Fruit fly (Drosophila melanogaster): ENCODE measurements around the gene HGTX.

HGTX gene

DNA sequence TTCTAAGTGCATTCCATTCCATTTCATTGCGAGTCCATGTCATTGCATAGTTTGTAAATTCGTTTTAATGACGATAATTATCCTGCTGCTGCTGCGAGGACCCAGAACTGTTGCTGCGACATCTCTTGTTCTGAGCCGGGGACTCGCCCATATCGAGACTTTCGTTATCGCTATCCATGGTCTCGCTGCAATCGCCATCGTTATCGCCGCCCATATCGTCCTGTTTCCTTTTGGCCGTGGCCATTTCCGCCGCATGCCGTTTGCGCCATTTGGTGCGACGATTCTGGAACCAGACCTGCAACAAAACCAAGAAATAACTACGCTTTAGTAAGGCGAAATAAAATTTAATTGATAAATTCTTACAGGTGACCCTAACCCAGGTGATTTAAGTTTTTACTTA lies 15.5 kb downstream of the HGTX start:
- TF ChIP-seq CG15479 (GFP tag; optimal IDR thresholded peaks at IDR 0.05), result peak; percentile 67
- TF ChIP-seq CG1647 (GFP tag; optimal IDR thresholded peaks at IDR 0.05), result no peak
- peak; percentile 74 for TF ChIP-seq Ets65A (GFP tag)
- no peak for TF ChIP-seq D19B (GFP tag; optimal IDR thresholded peaks at IDR 0.05)
- no peak for TF ChIP-seq YL-1 (GFP tag; optimal IDR thresholded peaks at IDR 0.05)
- TF ChIP-seq Opbp (GFP tag; IDR thresholded peaks at IDR 0.05; ENCODE audit: partially characterized antibody), result 0 out of 3 replicates have a peak, but pooled peaks have one; percentile 10

dm6 chr3L:14582736-14583135 lies 16.6 kb downstream of the HGTX start:
- TF ChIP-seq Ets65A (GFP tag) (peak; percentile 85), E2f1 (GFP tag; IDR thresholded peaks at IDR 0.05) (no peak), lbe (GFP tag; optimal IDR thresholded peaks at IDR 0.05) (no peak), tll (GFP tag; optimal IDR thresholded peaks at IDR 0.05) (peak in 1 of 2 experiments; percentile 96)

dm6 chr3L:14580294-14580693 lies 19.0 kb downstream of the HGTX start:
- peak; percentile 92 for TF ChIP-seq ewg (GFP tag; optimal IDR thresholded peaks at IDR 0.05)
- no peak for TF ChIP-seq CG9817 (tag; optimal IDR thresholded peaks at IDR 0.05)
- TF ChIP-seq Nf-YB (GFP tag; optimal IDR thresholded peaks at IDR 0.05), result peak; percentile 65
- TF ChIP-seq dpn (GFP tag; optimal IDR thresholded peaks at IDR 0.05), result no peak
- peak; percentile 38; the same call in 1 of the 2 replicates for TF ChIP-seq bbx (GFP tag; IDR thresholded peaks at IDR 0.05; ENCODE audit: partially characterized antibody)
- TF ChIP-seq onecut (GFP tag; IDR thresholded peaks at IDR 0.05), result peak; percentile 74
- TF ChIP-seq Nf-YC (tag; optimal IDR thresholded peaks at IDR 0.05), result peak; percentile 90
- 0 out of 2 replicates have a peak, but pooled peaks have one; percentile 35 for TF ChIP-seq seq (GFP tag; IDR thresholded peaks at IDR 0.05)
- TF ChIP-seq gsb-n (tag; optimal IDR thresholded peaks at IDR 0.05), result no peak
- no peak for TF ChIP-seq bowl (GFP tag; IDR thresholded peaks at IDR 0.05)
- peak; percentile 73; the same call in 2 of the 3 replicates for TF ChIP-seq z (GFP tag; IDR thresholded peaks at IDR 0.05)
- no peak for TF ChIP-seq CG33213 (GFP tag; optimal IDR thresholded peaks at IDR 0.05)
- TF ChIP-seq CG14014 (GFP tag; IDR thresholded peaks at IDR 0.05), result no peak
- TF ChIP-seq abd-A (tag; optimal IDR thresholded peaks at IDR 0.05), result peak; percentile 91
- TF ChIP-seq Ada2b (GFP tag; IDR thresholded peaks at IDR 0.05), result no peak
- TF ChIP-seq nerfin-1 (tag; optimal IDR thresholded peaks at IDR 0.05), result peak; percentile 47
- peak; percentile 63 for TF ChIP-seq CG1832 (GFP tag; optimal IDR thresholded peaks at IDR 0.05)
- TF ChIP-seq CG10321 (GFP tag; IDR thresholded peaks at IDR 0.05), result peak; percentile 69
- TF ChIP-seq pfk (GFP tag; optimal IDR thresholded peaks at IDR 0.05), result peak; percentile 43

DNA sequence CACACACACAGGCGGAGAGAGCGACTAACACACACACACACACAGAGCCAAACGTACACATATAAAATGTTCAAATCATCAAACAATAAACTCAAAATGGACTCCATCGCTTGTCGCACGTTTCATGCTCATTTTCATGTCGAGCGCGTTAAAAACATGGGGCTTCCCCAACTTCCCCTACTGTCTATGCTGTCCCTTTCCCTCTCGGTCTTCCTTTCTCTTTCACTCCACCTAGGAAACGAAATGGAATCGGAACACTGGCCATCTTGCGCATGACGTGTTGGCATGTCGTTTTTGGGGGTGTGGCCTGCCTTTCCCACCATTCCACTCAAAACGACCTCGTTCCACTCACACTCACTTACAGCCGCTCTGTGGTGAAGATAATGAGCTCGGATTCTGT lies 20.4 kb downstream of the HGTX start:
- TF ChIP-seq HLH54F (GFP tag; optimal IDR thresholded peaks at IDR 0.05) (no peak), aop (GFP tag; IDR thresholded peaks at IDR 0.05) (peak; percentile 51; the same call in 1 of the 2 replicates), CG6683 (GFP tag; optimal IDR thresholded peaks at IDR 0.05) (no peak), NFAT (GFP tag; IDR thresholded peaks at IDR 0.05) (no peak), CG17802 (tag; optimal IDR thresholded peaks at IDR 0.05) (no peak), CG11398 (GFP tag; optimal IDR thresholded peaks at IDR 0.05) (no peak), CG4707 (GFP tag; optimal IDR thresholded peaks at IDR 0.05) (no peak), CG14965 (GFP tag; optimal IDR thresholded peaks at IDR 0.05; ENCODE audit: borderline replicate concordance) (no peak), odd (GFP tag; optimal IDR thresholded peaks at IDR 0.05) (no peak), bigmax (GFP tag; optimal IDR thresholded peaks at IDR 0.05) (no peak), danr (GFP tag; IDR thresholded peaks at IDR 0.05) (no peak), CG9215 (GFP tag; IDR thresholded peaks at IDR 0.05) (no peak), CG6175 (GFP tag; IDR thresholded peaks at IDR 0.05) (no peak), CG11085 (GFP tag; IDR thresholded peaks at IDR 0.05) (no peak), CG2875 (GFP tag; optimal IDR thresholded peaks at IDR 0.05) (no peak), Abd-B (GFP tag; optimal IDR thresholded peaks at IDR 0.05) (no peak), h (optimal IDR thresholded peaks at IDR 0.05) (no peak), Dref (GFP tag; IDR thresholded peaks at IDR 0.05) (no peak), D19B (GFP tag; optimal IDR thresholded peaks at IDR 0.05) (no peak), Nf-YB (GFP tag; optimal IDR thresholded peaks at IDR 0.05) (peak; percentile 95), zen (tag; optimal IDR thresholded peaks at IDR 0.05) (no peak), CG10267 (tag; optimal IDR thresholded peaks at IDR 0.05) (no peak)
